Worm (Caenorhabditis elegans) whole organism, L2 larva: ENCODE results near the gene F35H10.6.
A peak's percentile ranks its signal among the peaks of the same experiment; 100 is the strongest.

Experiments used
- C34F6.9 ChIP-seq: fragments of 150-350 bp; optimal IDR thresholded peaks from 2 replicates; lab custom pipeline; 2014; ENCODE audit warnings: missing biosample characterization, missing genetic modification characterization
- Y55F3AM.14 ChIP-seq: fragments of 200-800 bp; sonication (Bioruptor generic); optimal IDR thresholded peaks from 2 replicates; lab custom pipeline; 2018; ENCODE audit warnings: mild to moderate bottlenecking, missing genetic modification characterization, missing compliant biosample characterization
- ZK546.5 ChIP-seq: sonication (generic microtip); optimal IDR thresholded peaks from 2 replicates; lab custom pipeline; 2017; ENCODE audit warnings: missing biosample characterization, missing genetic modification characterization
- aly-2 ChIP-seq: fragments of 150-350 bp; optimal IDR thresholded peaks from 2 replicates; lab custom pipeline; 2014; ENCODE audit warnings: missing biosample characterization, missing genetic modification characterization
- ama-1 ChIP-seq: fragments of 150-350 bp; optimal IDR thresholded peaks from 2 replicates; lab custom pipeline; 2018; ENCODE audit warnings: inconsistent platforms
- ceh-82 ChIP-seq: fragments of 150-350 bp; optimal IDR thresholded peaks from 2 replicates; lab custom pipeline; 2014; ENCODE audit warnings: missing biosample characterization, missing genetic modification characterization
- crh-2 ChIP-seq: sonication (generic microtip); optimal IDR thresholded peaks from 2 replicates; lab custom pipeline; 2017; ENCODE audit warnings: missing biosample characterization, missing genetic modification characterization
- dmd-4 ChIP-seq: sonication (generic microtip); optimal IDR thresholded peaks from 2 replicates; lab custom pipeline; 2017; ENCODE audit warnings: missing biosample characterization, missing genetic modification characterization
- egl-27 ChIP-seq: sonication (generic microtip); optimal IDR thresholded peaks from 3 replicates; lab custom pipeline; 2017; ENCODE audit warnings: missing biosample characterization, missing genetic modification reagents, missing genetic modification characterization
- elt-1 ChIP-seq: fragments of 150-350 bp; optimal IDR thresholded peaks from 2 replicates; lab custom pipeline; 2014; ENCODE audit warnings: missing biosample characterization, missing genetic modification characterization
- elt-3 ChIP-seq: sonication (generic microtip); optimal IDR thresholded peaks from 2 replicates; lab custom pipeline; 2017; ENCODE audit warnings: missing biosample characterization, missing genetic modification characterization
- fos-1 ChIP-seq: fragments of 150-350 bp; optimal IDR thresholded peaks from 2 replicates; lab custom pipeline; 2014; ENCODE audit warnings: missing biosample characterization, missing genetic modification characterization
- gmeb-1 ChIP-seq: fragments of 150-350 bp; optimal IDR thresholded peaks from 2 replicates; lab custom pipeline; 2014; ENCODE audit warnings: missing biosample characterization, missing genetic modification characterization
- lin-11 ChIP-seq: fragments of 150-350 bp; sonication (generic microtip); optimal IDR thresholded peaks from 2 replicates; lab custom pipeline; 2014; ENCODE audit warnings: missing biosample characterization, missing genetic modification characterization, inconsistent platforms, mixed read lengths
- lin-13 ChIP-seq: fragments of 150-350 bp; optimal IDR thresholded peaks from 2 replicates; lab custom pipeline; 2014; ENCODE audit warnings: missing biosample characterization, missing genetic modification reagents, missing genetic modification characterization
- lin-39 ChIP-seq: fragments of 150-350 bp; optimal IDR thresholded peaks from 2 replicates; lab custom pipeline; 2014; ENCODE audit warnings: missing biosample characterization, missing genetic modification reagents, missing genetic modification characterization
- mab-5 ChIP-seq: fragments of 150-350 bp; optimal IDR thresholded peaks from 2 replicates; lab custom pipeline; 2014; ENCODE audit warnings: missing biosample characterization, missing genetic modification characterization
- mbf-1 ChIP-seq: sonication (generic microtip); optimal IDR thresholded peaks from 2 replicates; lab custom pipeline; 2017; ENCODE audit warnings: missing biosample characterization, missing genetic modification characterization
- nhr-10 ChIP-seq: sonication (generic microtip); optimal IDR thresholded peaks from 2 replicates; lab custom pipeline; 2017; ENCODE audit warnings: missing biosample characterization, missing genetic modification characterization
- nhr-11 ChIP-seq: fragments of 150-350 bp; optimal IDR thresholded peaks from 2 replicates; lab custom pipeline; 2014; ENCODE audit warnings: missing biosample characterization, missing genetic modification characterization
- nhr-12 ChIP-seq: fragments of 150-350 bp; optimal IDR thresholded peaks from 2 replicates; lab custom pipeline; 2014; ENCODE audit warnings: missing biosample characterization, missing genetic modification characterization
- nhr-129 ChIP-seq: fragments of 150-350 bp; optimal IDR thresholded peaks from 2 replicates; lab custom pipeline; 2014; ENCODE audit warnings: missing biosample characterization, missing genetic modification characterization
- nhr-21 ChIP-seq: fragments of 150-350 bp; optimal IDR thresholded peaks from 2 replicates; lab custom pipeline; 2014; ENCODE audit warnings: missing biosample characterization, missing genetic modification characterization
- nhr-237 ChIP-seq: fragments of 150-350 bp; optimal IDR thresholded peaks from 2 replicates; lab custom pipeline; 2014; ENCODE audit warnings: missing biosample characterization, missing genetic modification characterization
- nhr-25 ChIP-seq: fragments of 150-350 bp; sonication (generic microtip); optimal IDR thresholded peaks from 3 replicates; lab custom pipeline; 2014; ENCODE audit warnings: missing biosample characterization, missing genetic modification characterization
- nhr-6 ChIP-seq: fragments of 150-350 bp; optimal IDR thresholded peaks from 2 replicates; lab custom pipeline; 2014; ENCODE audit warnings: missing biosample characterization, missing genetic modification characterization
- peb-1 ChIP-seq: fragments of 150-350 bp; optimal IDR thresholded peaks from 2 replicates; lab custom pipeline; 2014; ENCODE audit warnings: missing biosample characterization, missing genetic modification characterization
- sem-4 ChIP-seq: fragments of 150-350 bp; optimal IDR thresholded peaks from 2 replicates; lab custom pipeline; 2014; ENCODE audit warnings: missing biosample characterization, missing genetic modification reagents, missing genetic modification characterization
- skn-1 ChIP-seq: sonication (generic microtip); optimal IDR thresholded peaks from 2 replicates; lab custom pipeline; 2017; ENCODE audit warnings: missing biosample characterization, missing genetic modification characterization
- sma-3 ChIP-seq: sonication (generic microtip); optimal IDR thresholded peaks from 2 replicates; lab custom pipeline; 2016; ENCODE audit warnings: missing genetic modification reagents, missing genetic modification characterization, missing compliant biosample characterization
- sma-9 ChIP-seq, 2 experiments: fragments of 150-350 bp in 1 of 2; sonication (generic microtip) in 1 of 2; optimal IDR thresholded peaks; 2 replicates each; lab custom pipeline; 2014 to 2016; ENCODE audit warnings: missing genetic modification characterization in 2 of 2, mild to moderate bottlenecking in 1 of 2, missing biosample characterization in 1 of 2, missing compliant biosample characterization in 1 of 2, missing genetic modification reagents in 1 of 2, moderate library complexity in 1 of 2
- snpc-4 ChIP-seq: fragments of 150-350 bp; optimal IDR thresholded peaks from 2 replicates; lab custom pipeline; 2014; ENCODE audit warnings: missing biosample characterization, missing genetic modification characterization
- unc-39 ChIP-seq: fragments of 150-350 bp; optimal IDR thresholded peaks from 2 replicates; lab custom pipeline; 2014; ENCODE audit warnings: missing biosample characterization, missing genetic modification characterization
- unc-55 ChIP-seq: fragments of 150-350 bp; sonication (generic microtip); optimal IDR thresholded peaks from 3 replicates; lab custom pipeline; 2014; ENCODE audit warnings: missing biosample characterization, missing genetic modification reagents, missing genetic modification characterization
- zag-1 ChIP-seq: fragments of 150-350 bp; optimal IDR thresholded peaks from 2 replicates; lab custom pipeline; 2014; ENCODE audit warnings: missing biosample characterization, missing genetic modification characterization
- ztf-11 ChIP-seq: sonication (generic microtip); optimal IDR thresholded peaks from 2 replicates; lab custom pipeline; 2017; ENCODE audit warnings: missing biosample characterization, missing genetic modification characterization
- ztf-4 ChIP-seq: fragments of 150-350 bp; optimal IDR thresholded peaks from 2 replicates; lab custom pipeline; 2014; ENCODE audit warnings: missing biosample characterization, missing genetic modification characterization

F35H10.6 gene

ce11 chrIV:8294650-8295049, 5.1 kb upstream of the F35H10.6 start, which contains the start of gene tbce-1:
TSS of gene tbce-1 (plus strand) at chrIV:8294690.
- TF ChIP-seq ztf-11 (no peak), mbf-1 (tag; lab: Kevin White, UChicago) (no peak), nhr-237 (tag; lab: Kevin White, UChicago) (no peak), nhr-25 (tag; lab: Kevin White, UChicago) (no peak), ztf-4 (tag; lab: Kevin White, UChicago) (no peak), skn-1 (no peak), nhr-11 (no peak), egl-27 (no peak), nhr-6 (tag; lab: Kevin White, UChicago) (no peak), C34F6.9 (tag; lab: Kevin White, UChicago) (no peak), lin-13 (GFP tag; lab: Kevin White, UChicago) (no peak), nhr-129 (tag; lab: Kevin White, UChicago) (no peak), lin-11 (tag; lab: Kevin White, UChicago) (no peak), ZK546.5 (tag; lab: Kevin White, UChicago) (no peak), dmd-4 (no peak), fos-1 (tag; lab: Kevin White, UChicago) (no peak), elt-3 (tag; lab: Kevin White, UChicago) (no peak), snpc-4 (tag; lab: Kevin White, UChicago) (no peak), unc-39 (tag; lab: Kevin White, UChicago) (no peak)

ce11 chrIV:8297192-8297591, 2.5 kb upstream of the F35H10.6 start, which contains the start of gene nprl-3:
TSS of gene nprl-3 (plus strand) at chrIV:8297492.
- TF ChIP-seq elt-1 (no peak), gmeb-1 (tag; lab: Kevin White, UChicago) (no peak), snpc-4 (tag; lab: Kevin White, UChicago) (no peak), ztf-11 (no peak), fos-1 (tag; lab: Kevin White, UChicago) (no peak), lin-39 (tag; lab: Kevin White, UChicago) (no peak), nhr-12 (tag; lab: Kevin White, UChicago) (no peak), ceh-82 (tag; lab: Kevin White, UChicago) (no peak), Y55F3AM.14 (GFP tag; lab: Kevin White, UChicago) (no peak), sma-9 (GFP tag; optimal IDR thresholded peaks at IDR 0.05; lab: Kevin White, UChicago) (no peak), sma-9 (tag; optimal IDR thresholded peaks at IDR 0.05; lab: Kevin White, UChicago) (no peak), unc-55 (GFP tag; lab: Kevin White, UChicago) (no peak), mbf-1 (tag; lab: Kevin White, UChicago) (no peak), ama-1 (no peak), peb-1 (no peak), nhr-21 (tag; lab: Kevin White, UChicago) (no peak), sem-4 (no peak), lin-11 (tag; lab: Kevin White, UChicago) (no peak), zag-1 (no peak), elt-3 (tag; lab: Kevin White, UChicago) (no peak)

DNA sequence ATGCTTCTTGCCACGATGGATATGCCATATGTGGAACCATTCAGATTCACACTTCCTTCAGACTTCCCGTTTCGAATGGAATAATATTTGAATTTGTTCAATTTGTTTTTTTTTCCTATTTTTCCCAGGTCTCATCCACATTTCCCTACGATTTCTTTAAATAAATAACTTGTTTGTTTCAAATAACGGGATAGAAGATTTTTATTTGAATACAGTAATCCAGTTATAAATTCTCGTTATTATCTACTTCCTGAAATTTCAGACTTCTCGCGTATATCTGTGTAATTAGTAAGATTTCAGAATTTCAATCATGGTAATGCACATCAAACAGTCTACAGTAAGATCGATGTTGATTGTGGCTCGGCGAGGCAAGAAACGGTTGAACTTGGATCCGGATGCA, 732 bp downstream of the F35H10.6 start, which contains the start of gene F35H10.5:
TSS of gene F35H10.5 (plus strand) at position 301 of the 400 bp plus-strand sequence.
- TF ChIP-seq mab-5 (tag; lab: Kevin White, UChicago) = no peak
- no peak for TF ChIP-seq nhr-10 (tag; lab: Kevin White, UChicago)
- no peak for TF ChIP-seq C34F6.9 (tag; lab: Kevin White, UChicago)
- TF ChIP-seq dmd-4 = no peak

DNA sequence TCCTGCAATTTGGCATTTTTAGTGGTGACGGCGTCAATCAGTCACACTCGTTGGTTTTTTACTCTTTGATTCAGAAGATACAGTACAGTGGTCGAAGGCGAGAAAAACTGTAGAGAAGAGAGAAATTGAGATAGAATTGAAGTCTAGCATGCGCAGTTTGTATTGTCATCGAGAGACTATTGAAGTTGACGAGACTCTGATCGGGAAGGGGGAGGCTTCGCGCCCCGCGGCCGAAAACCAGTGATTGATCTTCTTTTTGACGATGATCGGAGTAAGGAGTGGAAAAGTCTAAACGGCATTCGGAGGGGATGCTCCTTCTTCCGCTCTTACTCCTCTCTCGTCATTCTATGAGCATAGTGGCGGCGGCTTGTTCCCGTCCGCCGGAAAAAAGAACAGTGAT, 2.2 kb downstream of the F35H10.6 start:
- peak; percentile 48 for TF ChIP-seq nhr-25 (tag; lab: Kevin White, UChicago)
- TF ChIP-seq aly-2 (tag; lab: Kevin White, UChicago) = no peak
- TF ChIP-seq nhr-21 (tag; lab: Kevin White, UChicago) = peak; percentile 59
- no peak for TF ChIP-seq ztf-11
- peak; percentile 23 for TF ChIP-seq peb-1
- peak; percentile 17 for TF ChIP-seq nhr-129 (tag; lab: Kevin White, UChicago)
- TF ChIP-seq fos-1 (tag; lab: Kevin White, UChicago) = peak; percentile 46
- TF ChIP-seq crh-2 (tag; lab: Kevin White, UChicago) = peak; percentile 20
- peak; percentile 27 for TF ChIP-seq sem-4
- peak; percentile 45 for TF ChIP-seq sma-3 (GFP tag; lab: Kevin White, UChicago)
- TF ChIP-seq, all 48 proteins: peak for 8
